Worm (Caenorhabditis elegans): Measurements from ENCODE around the gene rps-2.

rps-2 gene

ce11 chrIV:7917881-7918280 is 8.3 kb downstream of the rps-2 start:
- TF ChIP-seq sem-2 (GFP tag; optimal IDR thresholded peaks at IDR 0.05), result no peak
- no peak for TF ChIP-seq elt-1 (tag; optimal IDR thresholded peaks at IDR 0.05; ENCODE audit: borderline replicate concordance, insufficient read depth)
- no peak for TF ChIP-seq ceh-83 (GFP tag; optimal IDR thresholded peaks at IDR 0.05)
- no peak for TF ChIP-seq lin-13 (tag; optimal IDR thresholded peaks at IDR 0.05)
- no peak for TF ChIP-seq ces-1 (GFP tag; optimal IDR thresholded peaks at IDR 0.05)
- TF ChIP-seq nhr-2 (tag; optimal IDR thresholded peaks at IDR 0.05), result no peak
- no peak for TF ChIP-seq nhr-237 (tag; optimal IDR thresholded peaks at IDR 0.05)
- no peak for TF ChIP-seq ceh-39 (tag; optimal IDR thresholded peaks at IDR 0.05)
- no peak for TF ChIP-seq M03D4.4 (tag; optimal IDR thresholded peaks at IDR 0.05)
- TF ChIP-seq mep-1 (tag; optimal IDR thresholded peaks at IDR 0.05), result no peak

- no peak for TF ChIP-seq unc-62 (GFP tag; optimal IDR thresholded peaks at IDR 0.05)
- TF ChIP-seq flh-1 (GFP tag; optimal IDR thresholded peaks at IDR 0.05), result no peak
- TF ChIP-seq bed-3 (GFP tag; optimal IDR thresholded peaks at IDR 0.05), result no peak
- TF ChIP-seq elt-3 (tag; optimal IDR thresholded peaks at IDR 0.05), result no peak
- no peak for TF ChIP-seq ces-1 (GFP tag; optimal IDR thresholded peaks at IDR 0.05)
- TF ChIP-seq zip-8 (tag; optimal IDR thresholded peaks at IDR 0.05), result no peak
- no peak for TF ChIP-seq mls-2 (tag; optimal IDR thresholded peaks at IDR 0.05)
- no peak for TF ChIP-seq tbx-8 (GFP tag; optimal IDR thresholded peaks at IDR 0.05)
- TF ChIP-seq blmp-1 (tag; optimal IDR thresholded peaks at IDR 0.05), result no peak
- TF ChIP-seq snpc-4 (tag; optimal IDR thresholded peaks at IDR 0.05), result no peak
- TF ChIP-seq unc-39 (tag; optimal IDR thresholded peaks at IDR 0.05), result no peak
Observed at ce11 chrIV:7916907-7917306, 9.3 kb downstream of the rps-2 start.

- TF ChIP-seq M03D4.4 (tag; optimal IDR thresholded peaks at IDR 0.05), result no peak
- TF ChIP-seq blmp-1 (tag; optimal IDR thresholded peaks at IDR 0.05), result no peak
- no peak for TF ChIP-seq nhr-237 (tag; optimal IDR thresholded peaks at IDR 0.05)
- TF ChIP-seq nhr-12 (tag; optimal IDR thresholded peaks at IDR 0.05), result no peak
- no peak for TF ChIP-seq unc-120 (tag; optimal IDR thresholded peaks at IDR 0.05; ENCODE audit: poor library complexity, severe bottlenecking)
- no peak for TF ChIP-seq elt-3 (tag; optimal IDR thresholded peaks at IDR 0.05)
- TF ChIP-seq lsy-2 (tag; optimal IDR thresholded peaks at IDR 0.05), result no peak
- TF ChIP-seq ceh-43 (GFP tag; optimal IDR thresholded peaks at IDR 0.05), result no peak
- no peak for TF ChIP-seq nhr-28 (tag; optimal IDR thresholded peaks at IDR 0.05)
- no peak for TF ChIP-seq lin-13 (tag; optimal IDR thresholded peaks at IDR 0.05)
- TF ChIP-seq nhr-2 (tag; optimal IDR thresholded peaks at IDR 0.05), result no peak
- TF ChIP-seq ceh-39 (tag; optimal IDR thresholded peaks at IDR 0.05), result no peak
Observed at ce11 chrIV:7914991-7915390, 11.2 kb downstream of the rps-2 start, which contains the start of gene C49H3.4. Gene C49H3.4 (plus strand): TSS chrIV:7915291.

- TF ChIP-seq elt-1 (tag; optimal IDR thresholded peaks at IDR 0.05; ENCODE audit: borderline replicate concordance, insufficient read depth) (peak; percentile 83), sem-2 (GFP tag; optimal IDR thresholded peaks at IDR 0.05) (no peak), ces-1 (GFP tag; optimal IDR thresholded peaks at IDR 0.05) (peak; percentile 6), hlh-1 (tag; optimal IDR thresholded peaks at IDR 0.05) (peak; percentile 30), ceh-83 (GFP tag; optimal IDR thresholded peaks at IDR 0.05) (peak; percentile 33)
Observed at ce11 chrIV:7910197-7910735, 15.9 kb downstream of the rps-2 start, which contains the start of the genes npp-27 and ntl-4. Gene npp-27 (minus strand): TSS chrIV:7910247. Gene ntl-4 (plus strand): TSS chrIV:7910575.

DNA sequence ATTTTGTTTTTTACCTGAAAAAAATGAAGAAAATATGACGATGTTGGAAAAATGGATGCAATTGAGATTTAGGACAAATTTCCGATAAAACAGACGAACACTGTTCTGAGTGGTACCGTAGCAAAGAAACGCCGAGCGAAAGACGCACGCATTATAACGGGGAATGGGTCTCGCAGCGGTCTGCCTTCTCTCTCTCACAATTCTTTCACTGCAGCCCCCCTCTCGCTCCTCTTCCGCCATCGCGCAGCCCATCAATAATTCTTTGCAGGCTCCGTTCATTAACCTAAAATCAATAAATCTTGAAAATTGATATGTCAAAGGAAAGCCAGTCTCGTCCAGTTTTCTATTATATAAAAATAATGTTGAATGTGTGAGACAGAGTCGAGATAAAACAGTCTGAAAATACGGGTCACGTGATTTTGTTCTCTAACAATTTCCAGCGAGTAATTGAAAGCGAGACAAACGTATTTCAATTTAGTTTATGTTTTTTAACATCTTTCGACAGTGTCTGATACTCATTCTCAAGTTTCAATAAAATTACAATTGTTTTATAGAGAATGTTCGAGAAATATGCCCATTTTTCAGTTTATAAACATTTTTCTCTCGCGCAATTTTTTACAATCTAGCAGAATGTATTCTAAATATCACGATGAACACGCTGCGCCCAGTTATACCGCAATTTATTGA is 16.6 kb downstream of the rps-2 start:
- TF ChIP-seq elt-1 (tag; optimal IDR thresholded peaks at IDR 0.05; ENCODE audit: borderline replicate concordance, insufficient read depth) (no peak), flh-1 (GFP tag; optimal IDR thresholded peaks at IDR 0.05) (no peak), hlh-1 (tag; optimal IDR thresholded peaks at IDR 0.05) (peak; percentile 19), lsy-2 (tag; optimal IDR thresholded peaks at IDR 0.05) (peak; percentile 65), ztf-11 (tag; optimal IDR thresholded peaks at IDR 0.05) (no peak), pha-4 (tag; optimal IDR thresholded peaks at IDR 0.05) (no peak), mep-1 (tag; optimal IDR thresholded peaks at IDR 0.05) (peak; percentile 65), mls-2 (tag; optimal IDR thresholded peaks at IDR 0.05) (no peak), ceh-83 (GFP tag; optimal IDR thresholded peaks at IDR 0.05) (no peak), ces-1 (GFP tag; optimal IDR thresholded peaks at IDR 0.05) (peak; percentile 8), nhr-12 (tag; optimal IDR thresholded peaks at IDR 0.05) (no peak), ceh-43 (GFP tag; optimal IDR thresholded peaks at IDR 0.05) (no peak), sem-2 (GFP tag; optimal IDR thresholded peaks at IDR 0.05) (no peak), nhr-28 (tag; optimal IDR thresholded peaks at IDR 0.05) (no peak), M03D4.4 (tag; optimal IDR thresholded peaks at IDR 0.05) (no peak)
